Worm (Caenorhabditis elegans) whole organism, early embryonic: Measurements from ENCODE around the gene C06B3.6.

Experiments
- B0310.2 ChIP-seq: sonication (generic microtip); optimal IDR thresholded peaks from 2 replicates; lab custom pipeline; 2016; ENCODE audit warnings: mild to moderate bottlenecking, missing genetic modification characterization, missing compliant biosample characterization
- F13C5.2 ChIP-seq: sonication (generic microtip); optimal IDR thresholded peaks from 2 replicates; lab custom pipeline; 2017; ENCODE audit warnings: mild to moderate bottlenecking, missing genetic modification characterization, inconsistent platforms, missing compliant biosample characterization
- ama-1 ChIP-seq: fragments of 150-350 bp; optimal IDR thresholded peaks from 2 replicates; lab custom pipeline; 2014
- ceh-13 ChIP-seq: fragments of 200-800 bp; sonication (Bioruptor generic); optimal IDR thresholded peaks from 2 replicates; lab custom pipeline; 2018; ENCODE audit warnings: mild to moderate bottlenecking, missing genetic modification characterization, missing compliant biosample characterization
- ceh-36 ChIP-seq: sonication (generic microtip); optimal IDR thresholded peaks from 2 replicates; lab custom pipeline; 2016; ENCODE audit warnings: missing genetic modification characterization, inconsistent platforms, missing compliant biosample characterization
- flt-1 ChIP-seq: fragments of 200-800 bp; sonication (Bioruptor generic); IDR thresholded peaks from 2 replicates; pipeline ENCODE4 v1.3.6; 2022; ENCODE audit warnings: missing genetic modification characterization, missing compliant biosample characterization
- hmbx-1 ChIP-seq: sonication (generic microtip); optimal IDR thresholded peaks from 2 replicates; lab custom pipeline; 2016; ENCODE audit warnings: mild to moderate bottlenecking, missing genetic modification characterization, missing compliant biosample characterization
- pes-1 ChIP-seq: fragments of 200-800 bp; sonication (Bioruptor generic); IDR thresholded peaks from 2 replicates; pipeline ENCODE4 v1.3.6; 2022; ENCODE audit warnings: missing genetic modification reagents, missing genetic modification characterization, missing compliant biosample characterization
- tra-4 ChIP-seq: sonication (generic microtip); optimal IDR thresholded peaks from 2 replicates; lab custom pipeline; 2017; ENCODE audit warnings: missing genetic modification characterization, missing compliant biosample characterization

DNA sequence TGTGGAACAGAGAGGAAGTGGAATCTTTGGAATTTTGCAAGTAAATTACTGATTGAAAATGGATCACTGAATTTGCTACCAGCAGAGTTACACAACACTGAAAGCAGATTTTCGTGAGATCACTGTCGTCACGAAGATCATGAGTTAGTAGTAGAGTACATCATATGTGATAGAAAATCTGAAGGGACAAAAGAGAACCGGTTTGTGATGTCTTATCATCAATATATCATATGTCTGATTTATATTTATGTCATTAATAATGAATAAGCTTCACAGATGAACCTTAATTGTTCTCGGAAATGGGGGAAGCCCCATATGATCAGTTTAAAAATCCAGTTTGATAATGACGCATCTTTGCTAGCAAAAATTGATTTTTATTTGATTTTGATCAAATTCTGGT, 27.3 kb upstream of the C06B3.6 start:
- TF ChIP-seq ama-1 (no peak), F13C5.2 (tag; lab: Kevin White, UChicago) (no peak), pes-1 (GFP tag; lab: Robert Waterston, UW) (no peak), ceh-36 (no peak), ceh-13 (GFP tag; lab: Kevin White, UChicago) (no peak), flt-1 (no peak), B0310.2 (no peak), tra-4 (tag; lab: Kevin White, UChicago) (no peak), hmbx-1 (tag; lab: Kevin White, UChicago) (no peak)
